Worm (Caenorhabditis elegans): ENCODE measurements around the gene F20D6.12.

- TF ChIP-seq pqm-1 (tag; optimal IDR thresholded peaks at IDR 0.05) (no peak), F44E2.7 (GFP tag; IDR thresholded peaks at IDR 0.05) (no peak)
Measured at ce11 chrV:8163199-8163598, 26.7 kb downstream of the F20D6.12 start.

All from whole organism, L4 larva.